Worm (Caenorhabditis elegans) whole organism, L2 larva: ENCODE data around the gene C43H6.6.

Source experiments
- blmp-1 ChIP-seq: sonication (generic microtip); optimal IDR thresholded peaks from 2 replicates; lab custom pipeline; 2017; ENCODE audit warnings: missing genetic modification characterization, mild to moderate bottlenecking, missing compliant biosample characterization, antibody characterized with exemption, moderate library complexity; ENCODE audit not compliant: insufficient read depth
- crh-2 ChIP-seq: sonication (generic microtip); optimal IDR thresholded peaks from 2 replicates; lab custom pipeline; 2017; ENCODE audit warnings: missing biosample characterization, missing genetic modification characterization
- gmeb-1 ChIP-seq: fragments of 150-350 bp; optimal IDR thresholded peaks from 2 replicates; lab custom pipeline; 2014; ENCODE audit warnings: missing biosample characterization, missing genetic modification characterization
- mab-5 ChIP-seq: fragments of 150-350 bp; optimal IDR thresholded peaks from 2 replicates; lab custom pipeline; 2014; ENCODE audit warnings: missing biosample characterization, missing genetic modification characterization
- nhr-129 ChIP-seq: fragments of 150-350 bp; optimal IDR thresholded peaks from 2 replicates; lab custom pipeline; 2014; ENCODE audit warnings: missing biosample characterization, missing genetic modification characterization
- nhr-21 ChIP-seq: fragments of 150-350 bp; optimal IDR thresholded peaks from 2 replicates; lab custom pipeline; 2014; ENCODE audit warnings: missing biosample characterization, missing genetic modification characterization
- sem-4 ChIP-seq: fragments of 150-350 bp; optimal IDR thresholded peaks from 2 replicates; lab custom pipeline; 2014; ENCODE audit warnings: missing biosample characterization, missing genetic modification reagents, missing genetic modification characterization
- ztf-1 ChIP-seq: fragments of 200-800 bp; sonication (Bioruptor generic); conservative IDR thresholded peaks from 2 replicates; pipeline ENCODE4 v1.3.6; 2022; ENCODE audit warnings: missing genetic modification characterization, missing compliant biosample characterization
- ztf-4 ChIP-seq: fragments of 150-350 bp; optimal IDR thresholded peaks from 2 replicates; lab custom pipeline; 2014; ENCODE audit warnings: missing biosample characterization, missing genetic modification characterization

C43H6.6 gene

ce11 chrX:2447214-2447613 lies 52.1 kb downstream of the C43H6.6 start:
- TF ChIP-seq sem-4 (tag; lab: Kevin White, UChicago) (no peak), ztf-4 (no peak), mab-5 (tag; lab: Kevin White, UChicago) (no peak), gmeb-1 (tag; lab: Kevin White, UChicago) (no peak), crh-2 (tag; lab: Kevin White, UChicago) (no peak), ztf-1 (GFP tag; lab: Robert Waterston, UW) (0 out of 2 replicates have a peak, but pooled peaks have one; percentile 72), blmp-1 (tag; lab: Kevin White, UChicago) (no peak), nhr-129 (no peak), nhr-21 (tag; lab: Kevin White, UChicago) (no peak)
